Worm (Caenorhabditis elegans): ENCODE data around the gene klp-17.

DNA sequence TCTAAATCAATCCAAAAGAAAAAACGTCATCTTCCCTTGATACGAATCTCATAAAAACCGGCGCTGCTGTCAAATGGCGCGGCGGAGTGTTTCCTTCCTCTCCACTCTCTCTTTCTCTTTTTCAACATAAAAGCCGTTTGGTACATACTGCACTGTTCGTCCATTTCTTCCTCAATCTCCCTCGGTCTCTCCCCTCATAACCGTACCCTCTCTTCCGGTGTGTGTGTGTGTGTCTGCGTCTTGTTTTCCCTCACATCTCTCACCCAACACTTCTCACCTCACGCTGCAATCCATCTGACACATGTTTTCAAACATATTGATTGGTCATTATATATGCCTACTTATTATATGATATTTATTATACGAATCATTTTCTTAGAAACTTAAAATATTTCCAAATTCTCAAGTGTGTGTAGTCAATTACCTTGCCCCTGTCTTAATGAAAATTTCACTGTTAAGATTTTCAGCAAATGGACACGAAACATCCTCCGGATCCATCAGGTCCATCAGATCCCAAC lies 3.0 kb downstream of the klp-17 start, which contains the start of the genes aars-1 and rga-1:
- TF ChIP-seq irx-1 (tag; optimal IDR thresholded peaks at IDR 0.05) (no peak), nhr-12 (tag; optimal IDR thresholded peaks at IDR 0.05) (no peak)

All from whole organism, L1 larva.